Fruit fly (Drosophila melanogaster) whole organism, embryonic: ENCODE data around the gene Syx13.
A peak's percentile ranks its signal among the peaks of the same experiment; 100 is the strongest.

Source experiments
- BEAF-32 ChIP-seq: fragments of 200-800 bp; sonication (Bioruptor generic); optimal IDR thresholded peaks from 3 replicates; lab custom pipeline; 2017; ENCODE audit warnings: missing biosample characterization, missing genetic modification characterization, mild to moderate bottlenecking, moderate library complexity, missing genetic modification reagents
- Bgb ChIP-seq: fragments of 200-800 bp; sonication (Bioruptor generic); IDR thresholded peaks from 2 replicates; pipeline ENCODE4 v1.3.6; 2022; ENCODE audit warnings: missing biosample characterization, missing genetic modification characterization; ENCODE audit not compliant: partially characterized antibody
- CG11085 ChIP-seq: fragments of 200-800 bp; sonication (Bioruptor generic); IDR thresholded peaks from 2 replicates; pipeline ENCODE4 v1.3.6; 2022; ENCODE audit warnings: missing biosample characterization, missing genetic modification characterization
- CG11093 ChIP-seq: fragments of 200-800 bp; sonication (Bioruptor generic); IDR thresholded peaks from 3 replicates; pipeline ENCODE4 v1.3.6; 2022; ENCODE audit warnings: missing biosample characterization, missing genetic modification characterization
- CG15479 ChIP-seq: fragments of 200-800 bp; sonication (Bioruptor generic); optimal IDR thresholded peaks from 3 replicates; lab custom pipeline; 2019; ENCODE audit warnings: missing biosample characterization, mild to moderate bottlenecking, missing genetic modification characterization, moderate library complexity
- CG16813 ChIP-seq: fragments of 200-800 bp; sonication (Bioruptor generic); IDR thresholded peaks from 3 replicates; pipeline ENCODE4 v1.3.6; 2022; ENCODE audit warnings: missing biosample characterization, missing genetic modification characterization; ENCODE audit not compliant: partially characterized antibody
- CG2120 ChIP-seq: fragments of 200-800 bp; sonication (Bioruptor generic); optimal IDR thresholded peaks from 3 replicates; lab custom pipeline; 2016; ENCODE audit warnings: missing biosample characterization, missing genetic modification characterization
- CG32532 ChIP-seq: fragments of 200-800 bp; sonication (Bioruptor generic); IDR thresholded peaks from 2 replicates; pipeline ENCODE4 v1.3.6; 2022; ENCODE audit warnings: missing biosample characterization, missing genetic modification characterization
- CG34224 ChIP-seq: fragments of 200-800 bp; sonication (Bioruptor generic); IDR thresholded peaks from 3 replicates; pipeline ENCODE4 v1.3.6; 2022; ENCODE audit warnings: missing biosample characterization, missing genetic modification characterization; ENCODE audit not compliant: partially characterized antibody
- CG5953 ChIP-seq: fragments of 200-800 bp; sonication (Bioruptor generic); IDR thresholded peaks from 2 replicates; pipeline ENCODE4 v1.3.6; 2022; ENCODE audit warnings: missing biosample characterization, missing genetic modification characterization
- CG7271 ChIP-seq: fragments of 200-800 bp; sonication (Bioruptor generic); optimal IDR thresholded peaks from 2 replicates; lab custom pipeline; 2018; ENCODE audit warnings: missing biosample characterization, mild to moderate bottlenecking, missing genetic modification characterization, moderate library complexity
- CG7357 ChIP-seq: fragments of 200-800 bp; sonication (Bioruptor generic); IDR thresholded peaks from 3 replicates; pipeline ENCODE4 v1.3.6; 2022; ENCODE audit warnings: missing biosample characterization, missing genetic modification characterization
- CG8290 ChIP-seq, 3 experiments: fragments of 200-800 bp; sonication (Bioruptor generic); optimal IDR thresholded peaks; 2 replicates each; lab custom pipeline; 2016 to 2019; ENCODE audit warnings: missing biosample characterization in 3 of 3, missing genetic modification characterization in 3 of 3, mild to moderate bottlenecking in 2 of 3, moderate library complexity in 1 of 3
- CHES-1-like ChIP-seq: fragments of 200-800 bp; sonication (Bioruptor generic); optimal IDR thresholded peaks from 2 replicates; lab custom pipeline; 2016; ENCODE audit warnings: missing biosample characterization, missing genetic modification characterization
- Dref ChIP-seq: fragments of 200-800 bp; sonication (Bioruptor generic); IDR thresholded peaks from 2 replicates; pipeline ENCODE4 v1.3.6; 2022; ENCODE audit warnings: missing biosample characterization, missing genetic modification characterization
- E2f2 ChIP-seq: fragments of 200-800 bp; sonication (Bioruptor generic); IDR thresholded peaks from 2 replicates; pipeline ENCODE4 v1.3.6; 2022; ENCODE audit warnings: missing biosample characterization, missing genetic modification characterization
- Lim3 ChIP-seq: fragments of 200-800 bp; sonication (Bioruptor generic); IDR thresholded peaks from 2 replicates; pipeline ENCODE4 v1.3.6; 2022; ENCODE audit warnings: missing biosample characterization, missing genetic modification characterization
- Lpt ChIP-seq: fragments of >200 bp; optimal IDR thresholded peaks from 2 replicates; lab custom pipeline; 2018; ENCODE audit warnings: missing biosample characterization, missing genetic modification characterization
- Mad ChIP-seq: fragments of 200-800 bp; sonication (Bioruptor generic); optimal IDR thresholded peaks from 2 replicates; lab custom pipeline; 2016; ENCODE audit warnings: missing biosample characterization, missing genetic modification characterization
- Med ChIP-seq: fragments of 200-800 bp; sonication (Bioruptor generic); peaks from one replicate; lab custom pipeline; 2016; ENCODE audit warnings: missing biosample characterization, missing genetic modification characterization, mild to moderate bottlenecking, inconsistent platforms, moderate library complexity
- Myb ChIP-seq: fragments of 200-800 bp; sonication (Bioruptor generic); optimal IDR thresholded peaks from 2 replicates; lab custom pipeline; 2016; ENCODE audit warnings: missing biosample characterization, missing genetic modification characterization
- NK7.1 ChIP-seq: fragments of 200-800 bp; sonication (Bioruptor generic); optimal IDR thresholded peaks from 3 replicates; lab custom pipeline; 2016; ENCODE audit warnings: missing biosample characterization, missing genetic modification characterization
- Opbp ChIP-seq: fragments of 200-800 bp; sonication (Bioruptor generic); IDR thresholded peaks from 3 replicates; pipeline ENCODE4 v1.3.6; 2022; ENCODE audit warnings: missing biosample characterization, missing genetic modification characterization; ENCODE audit not compliant: partially characterized antibody
- Scr ChIP-seq: fragments of 200-800 bp; sonication (Bioruptor generic); IDR thresholded peaks from 2 replicates; pipeline ENCODE4 v1.3.6; 2022; ENCODE audit warnings: missing biosample characterization, missing genetic modification characterization; ENCODE audit not compliant: partially characterized antibody
- Sox100B ChIP-seq: fragments of 200-800 bp; sonication (Bioruptor generic); optimal IDR thresholded peaks from 3 replicates; lab custom pipeline; 2018; ENCODE audit warnings: missing biosample characterization, mild to moderate bottlenecking, missing genetic modification characterization
- Xrp1 ChIP-seq: fragments of 200-800 bp; sonication (Bioruptor generic); IDR thresholded peaks from 2 replicates; pipeline ENCODE4 v1.3.6; 2022; ENCODE audit warnings: missing biosample characterization, missing genetic modification characterization
- br ChIP-seq: fragments of >200 bp; optimal IDR thresholded peaks from 2 replicates; lab custom pipeline; 2017
- caup ChIP-seq: fragments of 200-800 bp; sonication (Bioruptor generic); optimal IDR thresholded peaks from 3 replicates; lab custom pipeline; 2017; ENCODE audit warnings: missing biosample characterization, mild to moderate bottlenecking, missing genetic modification characterization, moderate library complexity; ENCODE audit not compliant: severe bottlenecking
- corto ChIP-seq: fragments of 200-800 bp; sonication (Bioruptor generic); optimal IDR thresholded peaks from 2 replicates; lab custom pipeline; 2016; ENCODE audit warnings: missing biosample characterization, mild to moderate bottlenecking, missing genetic modification characterization, moderate library complexity
- dmrt11E ChIP-seq: fragments of 200-800 bp; sonication (Bioruptor generic); optimal IDR thresholded peaks from 3 replicates; lab custom pipeline; 2018; ENCODE audit warnings: missing biosample characterization, mild to moderate bottlenecking, missing genetic modification characterization, moderate library complexity
- emc ChIP-seq: fragments of 200-800 bp; sonication (Bioruptor generic); optimal IDR thresholded peaks from 2 replicates; lab custom pipeline; 2016; ENCODE audit warnings: missing biosample characterization, missing genetic modification characterization
- ewg ChIP-seq: fragments of 200-800 bp; sonication (Bioruptor generic); optimal IDR thresholded peaks from 3 replicates; lab custom pipeline; 2017; ENCODE audit warnings: mild to moderate bottlenecking, missing biosample characterization, missing genetic modification reagents, missing genetic modification characterization
- exex ChIP-seq: fragments of 200-800 bp; sonication (Bioruptor generic); optimal IDR thresholded peaks from 4 replicates; lab custom pipeline; 2018; ENCODE audit warnings: missing biosample characterization, mild to moderate bottlenecking, missing genetic modification characterization, moderate library complexity
- fd64A ChIP-seq: fragments of 200-800 bp; sonication (Bioruptor generic); optimal IDR thresholded peaks from 3 replicates; lab custom pipeline; 2018; ENCODE audit warnings: missing biosample characterization, mild to moderate bottlenecking, missing genetic modification characterization
- gsb ChIP-seq: fragments of 200-800 bp; sonication (Bioruptor generic); IDR thresholded peaks from 2 replicates; pipeline ENCODE4 v1.3.6; 2022; ENCODE audit warnings: missing biosample characterization, missing genetic modification characterization
- ind ChIP-seq: fragments of 200-800 bp; sonication (Bioruptor generic); optimal IDR thresholded peaks from 3 replicates; lab custom pipeline; 2016; ENCODE audit warnings: missing biosample characterization, missing genetic modification characterization
- insv ChIP-seq, 2 experiments: fragments of 200-800 bp; sonication (Bioruptor generic); optimal IDR thresholded peaks; 3 replicates each; lab custom pipeline; 2016 to 2018; ENCODE audit warnings: missing biosample characterization in 2 of 2, missing genetic modification characterization in 2 of 2
- kay ChIP-seq: fragments of 200-800 bp; sonication (Bioruptor generic); optimal IDR thresholded peaks from 2 replicates; lab custom pipeline; 2016; ENCODE audit warnings: missing biosample characterization, missing genetic modification characterization
- lab ChIP-seq: fragments of 200-800 bp; sonication (Bioruptor generic); optimal IDR thresholded peaks from 3 replicates; lab custom pipeline; 2017; ENCODE audit warnings: missing biosample characterization, missing genetic modification characterization, mild to moderate bottlenecking, moderate library complexity, missing genetic modification reagents
- lov ChIP-seq, 2 experiments: fragments of 200-800 bp in 1 of 2; fragments of >200 bp in 1 of 2; sonication (Bioruptor generic) in 1 of 2; IDR thresholded peaks in 1 of 2; optimal IDR thresholded peaks in 1 of 2; 2 replicates in 1 of 2; 3 replicates in 1 of 2; pipeline versions ENCODE4 v1.3.6 to Lab custom; 2017 to 2022; ENCODE audit warnings: missing biosample characterization in 1 of 2, missing genetic modification characterization in 1 of 2
- mirr ChIP-seq: fragments of 200-800 bp; sonication (Bioruptor generic); optimal IDR thresholded peaks from 3 replicates; lab custom pipeline; 2018; ENCODE audit warnings: missing biosample characterization, mild to moderate bottlenecking, missing genetic modification characterization
- pfk ChIP-seq: fragments of 200-800 bp; sonication (Bioruptor generic); optimal IDR thresholded peaks from 2 replicates; lab custom pipeline; 2018; ENCODE audit warnings: missing biosample characterization, mild to moderate bottlenecking, missing genetic modification characterization, moderate library complexity
- pzg ChIP-seq: fragments of 200-800 bp; sonication (Bioruptor generic); optimal IDR thresholded peaks from 3 replicates; lab custom pipeline; 2018; ENCODE audit warnings: missing biosample characterization, mild to moderate bottlenecking, missing genetic modification characterization, moderate library complexity
- sd ChIP-seq: fragments of 200-800 bp; sonication (Bioruptor generic); optimal IDR thresholded peaks from 3 replicates; lab custom pipeline; 2018; ENCODE audit warnings: missing biosample characterization, mild to moderate bottlenecking, missing genetic modification characterization, moderate library complexity
- sens ChIP-seq: fragments of 200-800 bp; sonication (Bioruptor generic); peaks from one replicate; lab custom pipeline; 2016; ENCODE audit warnings: missing biosample characterization, missing genetic modification characterization
- tll ChIP-seq, 2 experiments: fragments of 200-800 bp in 1 of 2; fragments of >200 bp in 1 of 2; sonication (Bioruptor generic) in 1 of 2; optimal IDR thresholded peaks; 2 replicates each; lab custom pipeline; 2017 to 2019; ENCODE audit warnings: missing biosample characterization in 2 of 2, missing genetic modification characterization in 2 of 2, mild to moderate bottlenecking in 1 of 2, moderate library complexity in 1 of 2
- vfl ChIP-seq: fragments of 200-800 bp; sonication (Bioruptor generic); optimal IDR thresholded peaks from 2 replicates; lab custom pipeline; 2016; ENCODE audit warnings: missing biosample characterization, missing genetic modification characterization
- vnd ChIP-seq: fragments of 200-800 bp; sonication (Bioruptor generic); IDR thresholded peaks from 3 replicates; pipeline ENCODE4 v1.3.6; 2022; ENCODE audit warnings: missing biosample characterization, missing genetic modification characterization; ENCODE audit not compliant: partially characterized antibody
- vvl ChIP-seq: fragments of 200-800 bp; sonication (Bioruptor generic); IDR thresholded peaks from 2 replicates; pipeline ENCODE4 v1.3.6; 2022; ENCODE audit warnings: missing biosample characterization, missing genetic modification characterization
- zen ChIP-seq: fragments of 200-800 bp; sonication (Bioruptor generic); optimal IDR thresholded peaks from 3 replicates; lab custom pipeline; 2018; ENCODE audit warnings: missing biosample characterization, mild to moderate bottlenecking, missing genetic modification characterization, moderate library complexity

Gene Syx13

dm6 chr3L:13011511-13011910, 32.7 kb upstream of the Syx13 start, which contains the start of gene Cul6:
Gene Cul6, minus strand, starts transcription at chr3L:13011685.
- TF ChIP-seq CG34224 (no peak), CG11093 (GFP tag; lab: Robert Waterston, UW) (no peak), vnd (GFP tag; lab: Robert Waterston, UW) (no peak), exex (tag; lab: Kevin White, UChicago) (peak; percentile 29), Myb (GFP tag; lab: Kevin White, UChicago) (no peak), CG7357 (no peak), CG15479 (GFP tag; lab: Kevin White, UChicago) (no peak), CG32532 (GFP tag; lab: Robert Waterston, UW) (no peak), Lpt (GFP tag; lab: Kevin White, UChicago) (no peak), mirr (GFP tag; lab: Kevin White, UChicago) (no peak), zen (tag; lab: Kevin White, UChicago) (peak; percentile 29), CG16813 (GFP tag; lab: Robert Waterston, UW) (0 out of 3 replicates have a peak, but pooled peaks have one; percentile 35), ind (no peak), sens (peak; percentile 23), CG5953 (no peak), Xrp1 (GFP tag; lab: Robert Waterston, UW) (no peak), Mad (GFP tag; lab: Kevin White, UChicago) (no peak), Scr (GFP tag; lab: Robert Waterston, UW) (peak; percentile 32), CG7271 (tag; lab: Kevin White, UChicago) (no peak), ewg (GFP tag; lab: Kevin White, UChicago) (no peak), dmrt11E (tag; lab: Kevin White, UChicago) (no peak), vfl (GFP tag; lab: Kevin White, UChicago) (no peak), BEAF-32 (GFP tag; lab: Kevin White, UChicago) (peak; percentile 59), corto (no peak), fd64A (GFP tag; lab: Kevin White, UChicago) (no peak), vvl (GFP tag; lab: Robert Waterston, UW) (no peak), sd (no peak), lov (optimal IDR thresholded peaks at IDR 0.05; lab: Kevin White, UChicago) (no peak), lov (GFP tag; IDR thresholded peaks at IDR 0.05; lab: Robert Waterston, UW) (no peak), Lim3 (no peak), E2f2 (GFP tag; lab: Robert Waterston, UW) (no peak), tll (GFP tag; optimal IDR thresholded peaks at IDR 0.05; lab: Kevin White, UChicago) (no peak), Bgb (GFP tag; lab: Robert Waterston, UW) (no peak; the same call in 1 of the 2 replicates), kay (no peak), Med (GFP tag; lab: Kevin White, UChicago) (peak; percentile 52), CG2120 (GFP tag; lab: Kevin White, UChicago) (no peak), NK7.1 (no peak), insv (GFP tag; optimal IDR thresholded peaks at IDR 0.05; lab: Kevin White, UChicago) (no peak), br (lab: Kevin White, UChicago) (no peak), gsb (GFP tag; lab: Robert Waterston, UW) (no peak), lab (GFP tag; lab: Kevin White, UChicago) (no peak), Dref (GFP tag; lab: Robert Waterston, UW) (peak; percentile 55), emc (GFP tag; lab: Kevin White, UChicago) (no peak), Sox100B (GFP tag; lab: Kevin White, UChicago) (no peak), pfk (GFP tag; lab: Kevin White, UChicago) (no peak), CHES-1-like (GFP tag; lab: Kevin White, UChicago) (no peak), CG8290 (GFP tag; optimal IDR thresholded peaks at IDR 0.05; lab: Kevin White, UChicago) (no peak), CG8290 (tag; optimal IDR thresholded peaks at IDR 0.05; lab: Kevin White, UChicago) (no peak), pzg (peak; percentile 22), caup (no peak), CG11085 (GFP tag; lab: Robert Waterston, UW) (no peak), Opbp (GFP tag; lab: Robert Waterston, UW) (no peak)
